Fruit fly (Drosophila melanogaster) whole organism, embryonic: ENCODE data around the gene CG44004.

Source experiments
- Abd-B ChIP-seq: fragments of 200-800 bp; sonication (Bioruptor generic); optimal IDR thresholded peaks from 2 replicates; lab custom pipeline; 2018; ENCODE audit warnings: missing biosample characterization, mild to moderate bottlenecking, missing genetic modification characterization, moderate library complexity
- Blimp-1 ChIP-seq: fragments of 200-800 bp; sonication (Bioruptor generic); optimal IDR thresholded peaks from 3 replicates; lab custom pipeline; 2018; ENCODE audit warnings: missing biosample characterization, missing genetic modification characterization, mild to moderate bottlenecking, moderate library complexity, missing genetic modification reagents
- CG10959 ChIP-seq: fragments of 200-800 bp; sonication (Bioruptor generic); IDR thresholded peaks from 2 replicates; pipeline ENCODE4 v1.3.6; 2022; ENCODE audit warnings: missing biosample characterization, missing genetic modification characterization
- CG11085 ChIP-seq: fragments of 200-800 bp; sonication (Bioruptor generic); IDR thresholded peaks from 2 replicates; pipeline ENCODE4 v1.3.6; 2022; ENCODE audit warnings: missing biosample characterization, missing genetic modification characterization
- CG11093 ChIP-seq: fragments of 200-800 bp; sonication (Bioruptor generic); IDR thresholded peaks from 3 replicates; pipeline ENCODE4 v1.3.6; 2022; ENCODE audit warnings: missing biosample characterization, missing genetic modification characterization
- CG11456 ChIP-seq: fragments of 200-800 bp; sonication (Bioruptor generic); IDR thresholded peaks from 3 replicates; pipeline ENCODE4 v1.3.6; 2022; ENCODE audit warnings: missing biosample characterization, missing genetic modification characterization
- CG11504 ChIP-seq: fragments of 200-800 bp; sonication (Bioruptor generic); optimal IDR thresholded peaks from 3 replicates; lab custom pipeline; 2019; ENCODE audit warnings: missing biosample characterization, mild to moderate bottlenecking, missing genetic modification characterization, moderate library complexity
- CG1233 ChIP-seq: fragments of 200-800 bp; sonication (Bioruptor generic); optimal IDR thresholded peaks from 4 replicates; lab custom pipeline; 2018; ENCODE audit warnings: missing biosample characterization, mild to moderate bottlenecking, missing genetic modification characterization
- CG13624 ChIP-seq: fragments of 200-800 bp; sonication (Bioruptor generic); optimal IDR thresholded peaks from 2 replicates; lab custom pipeline; 2016; ENCODE audit warnings: missing biosample characterization, missing genetic modification characterization
- CG13775 ChIP-seq: fragments of 200-800 bp; sonication (Bioruptor generic); optimal IDR thresholded peaks from 3 replicates; lab custom pipeline; 2017; ENCODE audit warnings: missing biosample characterization, mild to moderate bottlenecking, missing genetic modification characterization
- CG14965 ChIP-seq: fragments of 200-800 bp; sonication (Bioruptor generic); optimal IDR thresholded peaks from 2 replicates; lab custom pipeline; 2016; ENCODE audit warnings: missing biosample characterization, missing genetic modification characterization, borderline replicate concordance
- CG15601 ChIP-seq: fragments of 200-800 bp; sonication (Bioruptor generic); optimal IDR thresholded peaks from 3 replicates; lab custom pipeline; 2019; ENCODE audit warnings: missing biosample characterization, mild to moderate bottlenecking, missing genetic modification characterization, moderate library complexity
- CG17361 ChIP-seq: fragments of 200-800 bp; sonication (Bioruptor generic); IDR thresholded peaks from 3 replicates; pipeline ENCODE4 v1.3.6; 2022; ENCODE audit warnings: missing biosample characterization, missing genetic modification characterization
- CG17829 ChIP-seq: fragments of 200-800 bp; optimal IDR thresholded peaks from 2 replicates; lab custom pipeline; 2019; ENCODE audit warnings: missing biosample characterization, mild to moderate bottlenecking, missing genetic modification characterization, moderate library complexity
- CG2712 ChIP-seq: fragments of 200-800 bp; optimal IDR thresholded peaks from 3 replicates; lab custom pipeline; 2019; ENCODE audit warnings: missing biosample characterization, mild to moderate bottlenecking, missing genetic modification characterization, moderate library complexity
- CG31365 ChIP-seq: fragments of 200-800 bp; sonication (Bioruptor generic); optimal IDR thresholded peaks from 2 replicates; lab custom pipeline; 2018; ENCODE audit warnings: missing biosample characterization, mild to moderate bottlenecking, missing genetic modification characterization
- CG3995 ChIP-seq: fragments of 200-800 bp; sonication (Bioruptor generic); optimal IDR thresholded peaks from 3 replicates; lab custom pipeline; 2016; ENCODE audit warnings: missing biosample characterization, missing genetic modification characterization
- CG7839 ChIP-seq: fragments of 200-800 bp; sonication (Bioruptor generic); optimal IDR thresholded peaks from 3 replicates; lab custom pipeline; 2018; ENCODE audit warnings: missing biosample characterization, mild to moderate bottlenecking, missing genetic modification characterization, moderate library complexity
- CG9215 ChIP-seq: fragments of 200-800 bp; sonication (Bioruptor generic); IDR thresholded peaks from 2 replicates; pipeline ENCODE4 v1.3.6; 2022; ENCODE audit warnings: missing biosample characterization, missing genetic modification characterization
- Dp ChIP-seq: fragments of 200-800 bp; sonication (Bioruptor generic); optimal IDR thresholded peaks from 2 replicates; lab custom pipeline; 2018; ENCODE audit warnings: missing biosample characterization, mild to moderate bottlenecking, missing genetic modification characterization, moderate library complexity
- E2f1 ChIP-seq: fragments of 200-800 bp; sonication (Bioruptor generic); IDR thresholded peaks from 2 replicates; pipeline ENCODE4 v1.3.6; 2022; ENCODE audit warnings: missing biosample characterization, missing genetic modification characterization
- GATAe ChIP-seq: fragments of 200-800 bp; sonication (Bioruptor generic); conservative IDR thresholded peaks from 2 replicates; pipeline ENCODE4 v1.3.6; 2022; ENCODE audit warnings: missing biosample characterization, missing genetic modification characterization
- HHEX ChIP-seq: fragments of 200-800 bp; sonication (Bioruptor generic); optimal IDR thresholded peaks from 3 replicates; lab custom pipeline; 2017; ENCODE audit warnings: missing biosample characterization, mild to moderate bottlenecking, missing genetic modification characterization, missing genetic modification reagents
- HLH4C ChIP-seq: fragments of 200-800 bp; sonication (Bioruptor generic); IDR thresholded peaks from 3 replicates; pipeline ENCODE4 v1.3.6; 2022; ENCODE audit warnings: missing biosample characterization, missing genetic modification characterization; ENCODE audit not compliant: partially characterized antibody
- Hr39 ChIP-seq: fragments of >200 bp; optimal IDR thresholded peaks from 2 replicates; lab custom pipeline; 2017
- Hr78 ChIP-seq, 2 experiments: fragments of 200-800 bp in 1 of 2; fragments of >200 bp in 1 of 2; sonication (Bioruptor generic) in 1 of 2; optimal IDR thresholded peaks; 2 replicates each; lab custom pipeline; 2017 to 2019; ENCODE audit warnings: missing biosample characterization in 2 of 2, missing genetic modification characterization in 2 of 2, mild to moderate bottlenecking in 1 of 2, moderate library complexity in 1 of 2
- Jarid2 ChIP-seq: fragments of 200-800 bp; sonication (Bioruptor generic); optimal IDR thresholded peaks from 3 replicates; lab custom pipeline; 2017; ENCODE audit warnings: mild to moderate bottlenecking, missing biosample characterization, missing genetic modification reagents, missing genetic modification characterization
- MESR4 ChIP-seq: fragments of 200-800 bp; sonication (Bioruptor generic); optimal IDR thresholded peaks from 2 replicates; lab custom pipeline; 2018; ENCODE audit warnings: missing biosample characterization, mild to moderate bottlenecking, missing genetic modification characterization, moderate library complexity
- Max ChIP-seq: fragments of 200-800 bp; sonication (Bioruptor generic); optimal IDR thresholded peaks from 2 replicates; lab custom pipeline; 2016; ENCODE audit warnings: missing biosample characterization, mild to moderate bottlenecking, missing genetic modification characterization
- Optix ChIP-seq: fragments of 200-800 bp; sonication (Bioruptor generic); IDR thresholded peaks from 3 replicates; pipeline ENCODE4 v1.3.6; 2022; ENCODE audit warnings: missing biosample characterization, missing genetic modification characterization
- PHDP ChIP-seq: fragments of 200-800 bp; sonication (Bioruptor generic); optimal IDR thresholded peaks from 3 replicates; lab custom pipeline; 2018; ENCODE audit warnings: missing biosample characterization, mild to moderate bottlenecking, missing genetic modification characterization, moderate library complexity
- Pdp1 ChIP-seq, 2 experiments: fragments of 200-800 bp; sonication (Bioruptor generic); optimal IDR thresholded peaks; 3 replicates each; lab custom pipeline; 2016; ENCODE audit warnings: missing biosample characterization in 2 of 2, missing genetic modification characterization in 2 of 2, mild to moderate bottlenecking in 1 of 2, moderate library complexity in 1 of 2
- Xrp1 ChIP-seq: fragments of 200-800 bp; sonication (Bioruptor generic); IDR thresholded peaks from 2 replicates; pipeline ENCODE4 v1.3.6; 2022; ENCODE audit warnings: missing biosample characterization, missing genetic modification characterization
- amos ChIP-seq: fragments of 200-800 bp; sonication (Bioruptor generic); IDR thresholded peaks from 2 replicates; pipeline ENCODE4 v1.3.6; 2022; ENCODE audit warnings: missing biosample characterization, missing genetic modification characterization; ENCODE audit not compliant: partially characterized antibody
- ap ChIP-seq: fragments of 200-800 bp; sonication (Bioruptor generic); IDR thresholded peaks from 2 replicates; pipeline ENCODE4 v1.3.6; 2022; ENCODE audit warnings: missing biosample characterization, missing genetic modification characterization
- ci ChIP-seq: fragments of 200-800 bp; sonication (Bioruptor generic); IDR thresholded peaks from 3 replicates; pipeline ENCODE4 v1.3.6; 2022; ENCODE audit warnings: missing biosample characterization, missing genetic modification characterization
- dm ChIP-seq: fragments of 200-800 bp; sonication (Bioruptor generic); optimal IDR thresholded peaks from 3 replicates; lab custom pipeline; 2016; ENCODE audit warnings: missing biosample characterization, missing genetic modification characterization
- grau ChIP-seq: fragments of 200-800 bp; optimal IDR thresholded peaks from 3 replicates; lab custom pipeline; 2019; ENCODE audit warnings: missing biosample characterization, mild to moderate bottlenecking, missing genetic modification characterization, moderate library complexity
- hth ChIP-seq: fragments of >200 bp; optimal IDR thresholded peaks from 2 replicates; lab custom pipeline; 2017; ENCODE audit warnings: inconsistent platforms
- inv ChIP-seq: fragments of 200-800 bp; sonication (Bioruptor generic); IDR thresholded peaks from 2 replicates; pipeline ENCODE4 v1.3.6; 2022; ENCODE audit warnings: missing biosample characterization, missing genetic modification characterization; ENCODE audit not compliant: partially characterized antibody
- lmd ChIP-seq: fragments of 200-800 bp; sonication (Bioruptor generic); IDR thresholded peaks from 2 replicates; pipeline ENCODE4 v1.3.6; 2022; ENCODE audit warnings: missing biosample characterization, missing genetic modification characterization
- pb ChIP-seq: fragments of 200-800 bp; sonication (Bioruptor generic); optimal IDR thresholded peaks from 3 replicates; lab custom pipeline; 2016; ENCODE audit warnings: missing biosample characterization, missing genetic modification characterization
- peb ChIP-seq: fragments of 200-800 bp; sonication (Bioruptor generic); IDR thresholded peaks from 2 replicates; pipeline ENCODE4 v1.3.6; 2022; ENCODE audit warnings: missing biosample characterization, missing genetic modification characterization
- phol ChIP-seq: fragments of 200-800 bp; sonication (Bioruptor generic); optimal IDR thresholded peaks from 3 replicates; lab custom pipeline; 2018; ENCODE audit warnings: missing biosample characterization, mild to moderate bottlenecking, missing genetic modification characterization, moderate library complexity
- prd ChIP-seq, 3 experiments: fragments of >200 bp in 2 of 3; fragments of 200-800 bp in 1 of 3; sonication (Bioruptor generic) in 1 of 3; optimal IDR thresholded peaks in 2 of 3; IDR thresholded peaks in 1 of 3; 2 replicates in 2 of 3; 3 replicates in 1 of 3; pipeline versions ENCODE4 v1.3.6 to Lab custom; 2017 to 2022; ENCODE audit warnings: missing biosample characterization in 1 of 3, missing genetic modification characterization in 1 of 3
- pzg ChIP-seq: fragments of 200-800 bp; sonication (Bioruptor generic); optimal IDR thresholded peaks from 3 replicates; lab custom pipeline; 2018; ENCODE audit warnings: missing biosample characterization, mild to moderate bottlenecking, missing genetic modification characterization, moderate library complexity
- repo ChIP-seq: fragments of 200-800 bp; sonication (Bioruptor generic); optimal IDR thresholded peaks from 2 replicates; lab custom pipeline; 2016; ENCODE audit warnings: missing biosample characterization, missing genetic modification characterization
- seq ChIP-seq: fragments of 200-800 bp; sonication (Bioruptor generic); IDR thresholded peaks from 2 replicates; pipeline ENCODE4 v1.3.6; 2022; ENCODE audit warnings: missing biosample characterization, missing genetic modification characterization
- stwl ChIP-seq: fragments of 200-800 bp; sonication (Bioruptor generic); optimal IDR thresholded peaks from 3 replicates; lab custom pipeline; 2018; ENCODE audit warnings: missing biosample characterization, mild to moderate bottlenecking, missing genetic modification characterization, moderate library complexity
- tgo ChIP-seq: fragments of 200-800 bp; sonication (Bioruptor generic); IDR thresholded peaks from 3 replicates; pipeline ENCODE4 v1.3.6; 2022; ENCODE audit warnings: missing biosample characterization, missing genetic modification characterization
- vvl ChIP-seq: fragments of 200-800 bp; sonication (Bioruptor generic); IDR thresholded peaks from 2 replicates; pipeline ENCODE4 v1.3.6; 2022; ENCODE audit warnings: missing biosample characterization, missing genetic modification characterization

The CG44004 gene

dm6 chr3L:18088027-18088426 is 14.4 kb upstream of the CG44004 start (continued):
- TF ChIP-seq GATAe (GFP tag; lab: Robert Waterston, UW) (no peak), hth (lab: Kevin White, UChicago) (no peak), pb (GFP tag; lab: Kevin White, UChicago) (no peak), CG14965 (GFP tag; lab: Kevin White, UChicago) (no peak), lmd (no peak), ap (no peak), Pdp1 (GFP tag; optimal IDR thresholded peaks at IDR 0.05; lab: Kevin White, UChicago) (peak in 1 of 2 experiments; percentile 55), CG13775 (no peak), CG10959 (GFP tag; lab: Robert Waterston, UW) (no peak), Max (no peak), CG2712 (tag; lab: Kevin White, UChicago) (peak; percentile 41), Abd-B (GFP tag; lab: Kevin White, UChicago) (peak; percentile 13), CG1233 (no peak), PHDP (no peak), peb (no peak), E2f1 (GFP tag; lab: Robert Waterston, UW) (no peak), Hr78 (GFP tag; optimal IDR thresholded peaks at IDR 0.05; lab: Kevin White, UChicago) (peak; percentile 12 to 52), CG11093 (GFP tag; lab: Robert Waterston, UW) (no peak), inv (no peak), amos (GFP tag; lab: Robert Waterston, UW) (peak; percentile 63), MESR4 (GFP tag; lab: Kevin White, UChicago) (no peak), Jarid2 (GFP tag; lab: Kevin White, UChicago) (peak; percentile 20), tgo (GFP tag; lab: Robert Waterston, UW) (no peak), HHEX (GFP tag; lab: Kevin White, UChicago) (no peak), dm (GFP tag; lab: Kevin White, UChicago) (peak; percentile 6), CG17829 (tag; lab: Kevin White, UChicago) (peak; percentile 55), Xrp1 (GFP tag; lab: Robert Waterston, UW) (peak; percentile 44), Blimp-1 (no peak), prd (optimal IDR thresholded peaks at IDR 0.05; lab: Kevin White, UChicago) (no peak), prd (GFP tag; IDR thresholded peaks at IDR 0.05; lab: Robert Waterston, UW) (no peak), grau (tag; lab: Kevin White, UChicago) (no peak), CG3995 (GFP tag; lab: Kevin White, UChicago) (no peak), repo (GFP tag; lab: Kevin White, UChicago) (no peak), Hr39 (no peak), CG11085 (GFP tag; lab: Robert Waterston, UW) (no peak), CG11504 (tag; lab: Kevin White, UChicago) (peak; percentile 46), Optix (GFP tag; lab: Robert Waterston, UW) (no peak), CG7839 (tag; lab: Kevin White, UChicago) (peak; percentile 34), Dp (GFP tag; lab: Kevin White, UChicago) (peak; percentile 49), CG13624 (GFP tag; lab: Kevin White, UChicago) (peak; percentile 22), CG17361 (GFP tag; lab: Robert Waterston, UW) (0 out of 3 replicates have a peak, but pooled peaks have one; percentile 18), vvl (no peak; the same call in 1 of the 2 replicates), CG15601 (tag; lab: Kevin White, UChicago) (peak; percentile 33), phol (peak; percentile 35), CG31365 (peak; percentile 99), CG9215 (no peak), HLH4C (GFP tag; lab: Robert Waterston, UW) (peak; percentile 47; the same call in 2 of the 3 replicates), ci (GFP tag; lab: Robert Waterston, UW) (peak; percentile 55; the same call in 2 of the 3 replicates), CG11456 (GFP tag; lab: Robert Waterston, UW) (no peak), stwl (tag; lab: Kevin White, UChicago) (peak; percentile 100), pzg (GFP tag; lab: Kevin White, UChicago) (peak; percentile 3), seq (GFP tag; lab: Robert Waterston, UW) (no peak)
